Fruit fly (Drosophila melanogaster) whole organism, prepupa: ENCODE data around the gene Ccdc39.

Experiments
- Blimp-1 ChIP-seq: fragments of 200-800 bp; sonication (Bioruptor generic); optimal IDR thresholded peaks from 3 replicates; lab custom pipeline; 2017; ENCODE audit warnings: missing biosample characterization, missing genetic modification characterization, mild to moderate bottlenecking, moderate library complexity, missing genetic modification reagents
- CG10669 ChIP-seq: fragments of 200-800 bp; sonication (Bioruptor generic); optimal IDR thresholded peaks from 3 replicates; lab custom pipeline; 2018; ENCODE audit warnings: missing biosample characterization, mild to moderate bottlenecking, missing genetic modification characterization, moderate library complexity
- CG11762 ChIP-seq: fragments of 200-800 bp; sonication (Bioruptor generic); optimal IDR thresholded peaks from 3 replicates; lab custom pipeline; 2016; ENCODE audit warnings: missing biosample characterization, missing genetic modification characterization; ENCODE audit not compliant: insufficient read depth
- CG15336 ChIP-seq: fragments of 200-800 bp; sonication (Bioruptor generic); IDR thresholded peaks from 2 replicates; pipeline ENCODE4 v1.3.6; 2022; ENCODE audit warnings: missing biosample characterization, missing genetic modification characterization
- CG1621 ChIP-seq: fragments of 200-800 bp; sonication (Bioruptor generic); optimal IDR thresholded peaks from 3 replicates; lab custom pipeline; 2018; ENCODE audit warnings: missing biosample characterization, mild to moderate bottlenecking, missing genetic modification characterization
- CG16779 ChIP-seq: fragments of 200-800 bp; sonication (Bioruptor generic); optimal IDR thresholded peaks from 3 replicates; lab custom pipeline; 2017; ENCODE audit warnings: missing biosample characterization, mild to moderate bottlenecking, missing genetic modification characterization
- CG31627 ChIP-seq: fragments of 200-800 bp; sonication (Bioruptor generic); optimal IDR thresholded peaks from 3 replicates; lab custom pipeline; 2016; ENCODE audit warnings: missing biosample characterization, missing genetic modification characterization
- CG32006 ChIP-seq: fragments of 200-800 bp; sonication (Bioruptor generic); optimal IDR thresholded peaks from 3 replicates; lab custom pipeline; 2017; ENCODE audit warnings: missing biosample characterization, mild to moderate bottlenecking, missing genetic modification characterization
- CG3919 ChIP-seq: fragments of 200-800 bp; sonication (Bioruptor generic); optimal IDR thresholded peaks from 3 replicates; lab custom pipeline; 2016; ENCODE audit warnings: missing biosample characterization, missing genetic modification characterization
- CG4318 ChIP-seq: fragments of 200-800 bp; sonication (Bioruptor generic); optimal IDR thresholded peaks from 3 replicates; lab custom pipeline; 2017; ENCODE audit warnings: missing biosample characterization, mild to moderate bottlenecking, missing genetic modification characterization
- CG6163 ChIP-seq: fragments of 200-800 bp; sonication (Bioruptor generic); IDR thresholded peaks from 3 replicates; pipeline ENCODE4 v1.3.6; 2022; ENCODE audit warnings: missing biosample characterization, missing genetic modification characterization
- CG6808 ChIP-seq: fragments of 200-800 bp; sonication (Bioruptor generic); optimal IDR thresholded peaks from 3 replicates; lab custom pipeline; 2017; ENCODE audit warnings: missing biosample characterization, missing genetic modification characterization, mild to moderate bottlenecking, moderate library complexity, missing genetic modification reagents
- CG6854 ChIP-seq: fragments of 200-800 bp; sonication (Bioruptor generic); optimal IDR thresholded peaks from 2 replicates; lab custom pipeline; 2017; ENCODE audit warnings: missing biosample characterization, mild to moderate bottlenecking, missing genetic modification characterization
- CG8119 ChIP-seq: fragments of 200-800 bp; sonication (Bioruptor generic); IDR thresholded peaks from 3 replicates; pipeline ENCODE4 v1.3.6; 2022; ENCODE audit warnings: missing biosample characterization, missing genetic modification characterization
- CG9139 ChIP-seq: fragments of 200-800 bp; sonication (Bioruptor generic); optimal IDR thresholded peaks from 3 replicates; lab custom pipeline; 2017; ENCODE audit warnings: missing biosample characterization, mild to moderate bottlenecking, missing genetic modification characterization
- Eip75B ChIP-seq: fragments of 200-800 bp; sonication (Bioruptor generic); optimal IDR thresholded peaks from 3 replicates; lab custom pipeline; 2016; ENCODE audit warnings: missing biosample characterization, missing genetic modification characterization
- Eip78C ChIP-seq: fragments of 200-800 bp; sonication (Bioruptor generic); peaks from one replicate; lab custom pipeline; 2016; ENCODE audit warnings: missing biosample characterization, missing genetic modification characterization
- Eip93F ChIP-seq: fragments of 200-800 bp; sonication (Bioruptor generic); optimal IDR thresholded peaks from 2 replicates; lab custom pipeline; 2016; ENCODE audit warnings: missing biosample characterization, mild to moderate bottlenecking, missing genetic modification characterization
- Ets21C ChIP-seq: fragments of 200-800 bp; sonication (Bioruptor generic); optimal IDR thresholded peaks from 3 replicates; lab custom pipeline; 2016; ENCODE audit warnings: missing biosample characterization, missing genetic modification characterization
- Ets96B ChIP-seq: fragments of 200-800 bp; optimal IDR thresholded peaks from 2 replicates; lab custom pipeline; 2019; ENCODE audit warnings: missing biosample characterization, mild to moderate bottlenecking, missing genetic modification characterization, moderate library complexity
- Hr38 ChIP-seq: sonication (Bioruptor generic); optimal IDR thresholded peaks from 2 replicates; lab custom pipeline; 2016; ENCODE audit warnings: missing biosample characterization, missing genetic modification characterization
- Hr4 ChIP-seq: fragments of 200-800 bp; sonication (Bioruptor generic); optimal IDR thresholded peaks from 3 replicates; lab custom pipeline; 2016; ENCODE audit warnings: missing biosample characterization, missing genetic modification characterization
- Lpt ChIP-seq: fragments of 200-800 bp; sonication (Bioruptor generic); optimal IDR thresholded peaks from 3 replicates; lab custom pipeline; 2016; ENCODE audit warnings: missing biosample characterization, missing genetic modification characterization
- Met ChIP-seq: fragments of 200-800 bp; sonication (Bioruptor generic); optimal IDR thresholded peaks from 3 replicates; lab custom pipeline; 2016; ENCODE audit warnings: missing biosample characterization, missing genetic modification characterization
- OdsH ChIP-seq: fragments of 200-800 bp; sonication (Bioruptor generic); optimal IDR thresholded peaks from 3 replicates; lab custom pipeline; 2016; ENCODE audit warnings: missing biosample characterization, missing genetic modification characterization
- Smox ChIP-seq: fragments of 200-800 bp; sonication (Bioruptor generic); optimal IDR thresholded peaks from 3 replicates; lab custom pipeline; 2016; ENCODE audit warnings: missing biosample characterization, missing genetic modification characterization
- Sox102F ChIP-seq: fragments of 200-800 bp; sonication (Bioruptor generic); optimal IDR thresholded peaks from 2 replicates; lab custom pipeline; 2016; ENCODE audit warnings: missing biosample characterization, mild to moderate bottlenecking, missing genetic modification characterization
- Sox14 ChIP-seq: fragments of 200-800 bp; sonication (Bioruptor generic); optimal IDR thresholded peaks from 3 replicates; lab custom pipeline; 2016; ENCODE audit warnings: missing biosample characterization, missing genetic modification characterization
- Sox15 ChIP-seq: fragments of 200-800 bp; sonication (Bioruptor generic); optimal IDR thresholded peaks from 3 replicates; lab custom pipeline; 2016; ENCODE audit warnings: missing biosample characterization, missing genetic modification characterization
- achi ChIP-seq: fragments of 200-800 bp; sonication (Bioruptor generic); optimal IDR thresholded peaks from 3 replicates; lab custom pipeline; 2016; ENCODE audit warnings: missing biosample characterization, missing genetic modification characterization
- acj6 ChIP-seq: fragments of 200-800 bp; sonication (Bioruptor generic); optimal IDR thresholded peaks from 3 replicates; lab custom pipeline; 2016; ENCODE audit warnings: missing biosample characterization, missing genetic modification characterization
- cyc ChIP-seq: fragments of 200-800 bp; sonication (Bioruptor generic); optimal IDR thresholded peaks from 3 replicates; lab custom pipeline; 2016; ENCODE audit warnings: missing biosample characterization, missing genetic modification characterization
- dac ChIP-seq: fragments of 200-800 bp; sonication (Bioruptor generic); optimal IDR thresholded peaks from 2 replicates; lab custom pipeline; 2017; ENCODE audit warnings: missing biosample characterization, mild to moderate bottlenecking, missing genetic modification characterization
- dsx ChIP-seq: fragments of 200-800 bp; optimal IDR thresholded peaks from 3 replicates; lab custom pipeline; 2019; ENCODE audit warnings: missing biosample characterization, mild to moderate bottlenecking, missing genetic modification characterization, moderate library complexity; ENCODE audit not compliant: poor library complexity, severe bottlenecking
- eg ChIP-seq: fragments of 200-800 bp; sonication (Bioruptor generic); IDR thresholded peaks from 3 replicates; pipeline ENCODE4 v1.3.6; 2022; ENCODE audit warnings: missing biosample characterization, missing genetic modification characterization
- esn ChIP-seq: fragments of 200-800 bp; sonication (Bioruptor generic); optimal IDR thresholded peaks from 2 replicates; lab custom pipeline; 2016; ENCODE audit warnings: missing biosample characterization, mild to moderate bottlenecking, missing genetic modification characterization, moderate library complexity
- fd59A ChIP-seq: fragments of 200-800 bp; sonication (Bioruptor generic); optimal IDR thresholded peaks from 2 replicates; lab custom pipeline; 2017; ENCODE audit warnings: missing biosample characterization, mild to moderate bottlenecking, missing genetic modification characterization, missing genetic modification reagents
- fd85E ChIP-seq: fragments of 200-800 bp; sonication (Bioruptor generic); optimal IDR thresholded peaks from 3 replicates; lab custom pipeline; 2016; ENCODE audit warnings: missing biosample characterization, missing genetic modification characterization
- fkh ChIP-seq: fragments of 200-800 bp; sonication (Bioruptor generic); optimal IDR thresholded peaks from 3 replicates; lab custom pipeline; 2017; ENCODE audit warnings: missing biosample characterization, mild to moderate bottlenecking, missing genetic modification characterization, moderate library complexity
- net ChIP-seq: fragments of 200-800 bp; sonication (Bioruptor generic); optimal IDR thresholded peaks from 3 replicates; lab custom pipeline; 2016; ENCODE audit warnings: missing biosample characterization, missing genetic modification characterization
- pdm3 ChIP-seq: fragments of 200-800 bp; sonication (Bioruptor generic); optimal IDR thresholded peaks from 3 replicates; lab custom pipeline; 2016; ENCODE audit warnings: missing biosample characterization, missing genetic modification characterization
- salr ChIP-seq, 2 experiments: fragments of 200-800 bp; sonication (Bioruptor generic); optimal IDR thresholded peaks; 3 replicates each; lab custom pipeline; 2016 to 2018; ENCODE audit warnings: missing biosample characterization in 2 of 2, missing genetic modification characterization in 2 of 2, mild to moderate bottlenecking in 1 of 2
- spab ChIP-seq: fragments of 200-800 bp; sonication (Bioruptor generic); optimal IDR thresholded peaks from 2 replicates; lab custom pipeline; 2017; ENCODE audit warnings: missing biosample characterization, mild to moderate bottlenecking, missing genetic modification characterization, missing genetic modification reagents
- ss ChIP-seq, 2 experiments: fragments of 200-800 bp; sonication (Bioruptor generic); optimal IDR thresholded peaks; 2 replicates in 1 of 2; 3 replicates in 1 of 2; lab custom pipeline; 2017 to 2018; ENCODE audit warnings: mild to moderate bottlenecking in 2 of 2, missing biosample characterization in 2 of 2, missing genetic modification characterization in 2 of 2, moderate library complexity in 1 of 2
- svp ChIP-seq: fragments of 200-800 bp; sonication (Bioruptor generic); peaks from one replicate; lab custom pipeline; 2016; ENCODE audit warnings: missing biosample characterization, missing genetic modification characterization
- topi ChIP-seq: fragments of 200-800 bp; sonication (Bioruptor generic); optimal IDR thresholded peaks from 3 replicates; lab custom pipeline; 2016; ENCODE audit warnings: missing biosample characterization, missing genetic modification characterization

Gene Ccdc39

dm6 chr3R:4740592-4741500 lies 43.7 kb downstream of the Ccdc39 start (continued):
- TF ChIP-seq Hr4 (GFP tag; lab: Kevin White, UChicago) (no peak), Sox14 (GFP tag; lab: Kevin White, UChicago) (no peak), CG16779 (tag; lab: Kevin White, UChicago) (peak; percentile 72), Eip78C (GFP tag; lab: Kevin White, UChicago) (peak; percentile 79), fkh (GFP tag; lab: Kevin White, UChicago) (no peak), svp (GFP tag; lab: Kevin White, UChicago) (no peak), pdm3 (peak; percentile 2), Smox (GFP tag; lab: Kevin White, UChicago) (no peak), esn (GFP tag; lab: Kevin White, UChicago) (no peak), Met (no peak), spab (GFP tag; lab: Kevin White, UChicago) (peak; percentile 64), CG31627 (no peak), CG6163 (GFP tag; lab: Robert Waterston, UW) (no peak; the same call in 1 of the 3 replicates), CG6854 (GFP tag; lab: Kevin White, UChicago) (peak; percentile 72), Sox102F (GFP tag; lab: Kevin White, UChicago) (peak; percentile 18), dsx (GFP tag; lab: Kevin White, UChicago) (peak; percentile 49), Ets96B (tag; lab: Kevin White, UChicago) (peak; percentile 28), net (GFP tag; lab: Kevin White, UChicago) (peak; percentile 3), Ets21C (GFP tag; lab: Kevin White, UChicago) (no peak), fd85E (no peak), Eip93F (peak; percentile 35), dac (GFP tag; lab: Kevin White, UChicago) (no peak), CG11762 (GFP tag; lab: Kevin White, UChicago) (peak; percentile 13), topi (no peak), salr (GFP tag; optimal IDR thresholded peaks at IDR 0.05; lab: Kevin White, UChicago) (peak in 1 of 2 experiments; percentile 22), OdsH (GFP tag; lab: Kevin White, UChicago) (peak; percentile 31), ss (GFP tag; optimal IDR thresholded peaks at IDR 0.05; lab: Kevin White, UChicago) (peak; percentile 82 to 83), CG3919 (peak; percentile 10), acj6 (GFP tag; lab: Kevin White, UChicago) (no peak), CG6808 (GFP tag; lab: Kevin White, UChicago) (peak; percentile 80), CG1621 (peak; percentile 47), Lpt (GFP tag; lab: Kevin White, UChicago) (peak; percentile 77), CG10669 (peak; percentile 25), cyc (GFP tag; lab: Kevin White, UChicago) (no peak), CG32006 (GFP tag; lab: Kevin White, UChicago) (peak; percentile 17)

DNA sequence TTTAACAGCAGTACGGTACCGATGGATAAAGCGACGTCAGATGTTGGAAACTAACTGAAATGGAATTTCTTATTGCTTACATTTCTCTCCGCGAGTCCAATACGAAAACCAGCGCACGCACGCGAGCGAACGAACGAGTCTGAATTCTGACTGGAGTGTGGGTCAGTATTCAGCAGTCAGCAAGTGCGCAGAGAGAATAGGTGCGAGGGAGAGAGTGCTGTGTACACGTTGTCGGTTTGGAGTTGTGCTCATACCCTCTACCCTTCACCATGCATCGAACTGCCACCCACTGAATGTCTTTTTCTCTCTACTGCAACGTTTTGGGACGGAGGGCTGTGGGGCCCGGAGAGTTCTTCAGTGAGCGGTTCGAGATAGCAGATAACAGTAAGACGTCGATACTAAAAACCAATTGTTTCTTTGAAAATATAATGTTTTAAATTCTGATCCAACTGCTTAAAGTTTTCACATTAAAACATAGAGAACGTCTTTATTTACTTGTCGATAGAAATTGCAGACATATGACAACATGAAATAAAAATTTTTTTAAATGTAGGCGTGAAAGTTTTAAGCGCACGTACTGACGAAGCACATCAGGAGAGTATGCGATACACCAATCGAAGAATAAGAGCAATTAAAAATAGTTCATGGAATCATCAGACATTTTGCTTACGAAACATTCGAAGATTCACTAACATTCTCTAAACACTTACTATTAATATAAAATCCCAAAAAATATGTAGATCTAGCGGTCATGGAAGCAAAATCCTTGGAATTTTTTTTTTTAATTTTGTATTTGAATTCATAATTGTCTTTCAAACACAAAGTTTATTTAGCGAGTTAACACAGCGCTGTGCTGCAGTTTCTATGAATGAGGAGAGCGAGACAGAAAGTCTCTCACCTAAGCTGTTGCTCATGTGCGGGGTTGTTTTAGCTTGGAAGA lies 44.8 kb downstream of the Ccdc39 start:
- TF ChIP-seq Blimp-1 (GFP tag; lab: Kevin White, UChicago) (peak; percentile 48), Eip93F (no peak), Ets21C (GFP tag; lab: Kevin White, UChicago) (peak; percentile 77), Sox14 (GFP tag; lab: Kevin White, UChicago) (peak; percentile 92), CG9139 (GFP tag; lab: Kevin White, UChicago) (peak; percentile 63), Sox15 (GFP tag; lab: Kevin White, UChicago) (peak; percentile 81), CG4318 (GFP tag; lab: Kevin White, UChicago) (peak; percentile 94), Hr38 (GFP tag; lab: Kevin White, UChicago) (no peak), CG8119 (GFP tag; lab: Robert Waterston, UW) (no peak), Eip75B (peak; percentile 89), CG15336 (GFP tag; lab: Robert Waterston, UW) (no peak), Met (peak; percentile 90), svp (GFP tag; lab: Kevin White, UChicago) (peak; percentile 94), eg (GFP tag; lab: Robert Waterston, UW) (no peak), fd85E (peak; percentile 54), achi (GFP tag; lab: Kevin White, UChicago) (peak; percentile 85), fd59A (GFP tag; lab: Kevin White, UChicago) (peak; percentile 73), cyc (GFP tag; lab: Kevin White, UChicago) (peak; percentile 82), ss (GFP tag; optimal IDR thresholded peaks at IDR 0.05; lab: Kevin White, UChicago) (peak; percentile 49 to 66)
